Worm (Caenorhabditis elegans) whole organism, early embryonic: Measurements from ENCODE around the gene T08D10.5.

Experiments
- hnd-1 ChIP-seq: sonication (generic microtip); optimal IDR thresholded peaks from 2 replicates; lab custom pipeline; 2016; ENCODE audit warnings: missing genetic modification characterization, missing compliant biosample characterization
- sea-1 ChIP-seq: fragments of 200-800 bp; sonication (Bioruptor generic); conservative IDR thresholded peaks from 2 replicates; pipeline ENCODE4 v1.3.6; 2022; ENCODE audit warnings: missing genetic modification characterization, missing compliant biosample characterization
- tbx-37 ChIP-seq: fragments of 200-800 bp; sonication (Bioruptor generic); conservative IDR thresholded peaks from 2 replicates; pipeline ENCODE4 v1.3.6; 2022; ENCODE audit warnings: missing genetic modification reagents, missing genetic modification characterization, missing compliant biosample characterization

ce11 chrX:11909168-11909567 is 48.2 kb upstream of the T08D10.5 start:
- no peak for TF ChIP-seq hnd-1
- no peak for TF ChIP-seq sea-1 (GFP tag; lab: Robert Waterston, UW)
- TF ChIP-seq tbx-37 (GFP tag; lab: Robert Waterston, UW), result no peak
